Worm (Caenorhabditis elegans) whole organism, midembryonic: ENCODE data around the gene srt-54.

Experiments used
- T22C8.4 ChIP-seq: fragments of 200-800 bp; sonication (Bioruptor generic); IDR thresholded peaks from 2 replicates; pipeline ENCODE4 v1.3.6; 2022; ENCODE audit warnings: missing genetic modification characterization, missing compliant biosample characterization
- klf-2 ChIP-seq: fragments of 200-800 bp; sonication (Bioruptor generic); conservative IDR thresholded peaks from 2 replicates; pipeline ENCODE4 v1.3.6; 2022; ENCODE audit warnings: missing genetic modification reagents, missing genetic modification characterization, missing compliant biosample characterization

DNA sequence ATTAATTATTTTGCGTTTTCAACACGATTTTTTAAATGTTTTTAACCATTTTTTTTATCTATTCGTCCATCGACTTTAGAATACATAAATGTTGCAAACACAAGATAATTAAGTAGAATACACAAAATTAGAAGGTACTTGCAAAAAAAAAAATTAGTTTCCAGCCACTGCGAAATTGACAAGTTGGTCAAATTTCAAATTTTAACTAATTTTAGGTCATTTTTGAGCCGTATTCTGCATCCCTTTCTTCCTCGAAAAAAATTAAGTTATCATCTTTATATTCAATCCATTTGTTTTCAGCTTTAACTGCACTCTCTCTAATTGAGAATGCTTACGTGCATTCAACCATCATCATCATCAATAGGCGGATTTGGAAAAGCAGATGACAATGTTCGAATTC lies 47.7 kb upstream of the srt-54 start, which contains the start of gene egl-26:
- TF ChIP-seq T22C8.4 (GFP tag; lab: Robert Waterston, UW), result no peak
- TF ChIP-seq klf-2 (GFP tag; lab: Robert Waterston, UW), result no peak
